Fruit fly (Drosophila melanogaster) whole organism, prepupa: ENCODE results near the gene Psn.

ENCODE experiments used
- CG4318 ChIP-seq: fragments of 200-800 bp; sonication (Bioruptor generic); optimal IDR thresholded peaks from 3 replicates; lab custom pipeline; 2017; ENCODE audit warnings: missing biosample characterization, mild to moderate bottlenecking, missing genetic modification characterization
- CG7368 ChIP-seq: fragments of 200-800 bp; sonication (Bioruptor generic); optimal IDR thresholded peaks from 3 replicates; lab custom pipeline; 2016; ENCODE audit warnings: missing biosample characterization, missing genetic modification characterization
- CG9139 ChIP-seq: fragments of 200-800 bp; sonication (Bioruptor generic); optimal IDR thresholded peaks from 3 replicates; lab custom pipeline; 2017; ENCODE audit warnings: missing biosample characterization, mild to moderate bottlenecking, missing genetic modification characterization
- Gug ChIP-seq: fragments of 200-800 bp; sonication (Bioruptor generic); IDR thresholded peaks from 2 replicates; pipeline ENCODE4 v1.3.6; 2022; ENCODE audit warnings: missing biosample characterization, missing genetic modification characterization
- OdsH ChIP-seq: fragments of 200-800 bp; sonication (Bioruptor generic); optimal IDR thresholded peaks from 3 replicates; lab custom pipeline; 2016; ENCODE audit warnings: missing biosample characterization, missing genetic modification characterization
- Sox102F ChIP-seq: fragments of 200-800 bp; sonication (Bioruptor generic); optimal IDR thresholded peaks from 2 replicates; lab custom pipeline; 2016; ENCODE audit warnings: missing biosample characterization, mild to moderate bottlenecking, missing genetic modification characterization
- fd59A ChIP-seq: fragments of 200-800 bp; sonication (Bioruptor generic); optimal IDR thresholded peaks from 2 replicates; lab custom pipeline; 2017; ENCODE audit warnings: missing biosample characterization, mild to moderate bottlenecking, missing genetic modification characterization, missing genetic modification reagents
- salr ChIP-seq, 2 experiments: fragments of 200-800 bp; sonication (Bioruptor generic); optimal IDR thresholded peaks; 3 replicates each; lab custom pipeline; 2016 to 2018; ENCODE audit warnings: missing biosample characterization in 2 of 2, missing genetic modification characterization in 2 of 2, mild to moderate bottlenecking in 1 of 2

DNA sequence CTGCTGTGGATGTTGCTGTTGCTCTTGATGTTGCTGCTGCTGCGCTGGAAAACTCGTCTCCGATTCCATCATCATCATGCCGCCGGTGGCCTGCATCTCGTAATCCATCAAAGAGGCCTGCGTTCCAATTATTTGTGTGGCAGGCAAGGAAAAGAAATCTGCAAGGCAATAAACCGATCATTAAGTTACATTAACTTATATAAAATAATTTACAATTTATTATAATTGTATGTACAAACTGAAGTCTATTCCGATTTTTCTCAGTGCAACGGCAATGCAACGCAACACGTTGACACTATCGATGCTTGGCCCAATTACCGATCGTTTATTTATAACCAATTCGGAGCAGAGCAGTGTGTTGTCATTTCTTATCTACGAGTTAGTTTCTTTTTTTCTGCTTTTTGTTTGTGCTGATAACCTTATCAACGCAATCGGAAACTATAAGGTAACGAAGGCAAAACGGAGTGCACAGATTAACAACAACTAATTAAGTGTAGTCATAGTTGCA, 38.8 kb downstream of the Psn start:
- TF ChIP-seq fd59A (peak; percentile 37), CG4318 (GFP tag; lab: Kevin White, UChicago) (peak; percentile 6), CG7368 (peak; percentile 22), OdsH (peak; percentile 39), CG9139 (GFP tag; lab: Kevin White, UChicago) (no peak), Gug (GFP tag; lab: Robert Waterston, UW) (peak; percentile 48), Sox102F (GFP tag; lab: Kevin White, UChicago) (no peak), salr (GFP tag; optimal IDR thresholded peaks at IDR 0.05; lab: Kevin White, UChicago) (peak in 1 of 2 experiments; percentile 42)
